Fruit fly (Drosophila melanogaster) whole organism, larva: ENCODE results near the gene cno.

Source experiments
- noc ChIP-seq: fragments of 200-800 bp; sonication (Bioruptor generic); optimal IDR thresholded peaks from 3 replicates; lab custom pipeline; 2019; ENCODE audit warnings: missing biosample characterization, mild to moderate bottlenecking, missing genetic modification characterization, moderate library complexity

Gene cno

dm6 chr3R:5240721-5241120 lies 23.5 kb upstream of the cno start, which contains the start of gene CG33293:
Gene CG33293, minus strand, starts transcription at chr3R:5240735.
- TF ChIP-seq noc (tag; lab: Kevin White, UChicago), result no peak

DNA sequence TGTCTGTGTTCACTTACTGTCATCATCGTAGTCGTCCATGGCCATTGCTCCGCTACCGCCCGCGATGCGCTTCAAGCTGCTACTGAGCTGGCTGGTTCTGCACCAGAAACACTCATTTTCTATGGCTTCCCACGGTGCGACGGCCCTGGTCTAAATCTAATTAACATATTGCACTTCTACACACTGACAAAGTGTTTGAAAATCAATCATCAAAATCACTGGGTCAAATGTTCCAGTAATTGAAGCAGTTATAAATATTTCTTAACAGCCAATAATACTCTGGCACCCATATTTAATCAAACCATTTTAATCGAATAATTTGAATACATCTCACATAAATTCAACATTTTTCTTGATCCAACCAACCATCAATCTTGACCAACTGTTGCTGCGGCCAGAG lies 20.0 kb upstream of the cno start, which contains the start of gene rtp:
TSS of gene rtp (minus strand) at position 101 of the 400 bp plus-strand sequence.
- no peak for TF ChIP-seq noc (tag; lab: Kevin White, UChicago)

DNA sequence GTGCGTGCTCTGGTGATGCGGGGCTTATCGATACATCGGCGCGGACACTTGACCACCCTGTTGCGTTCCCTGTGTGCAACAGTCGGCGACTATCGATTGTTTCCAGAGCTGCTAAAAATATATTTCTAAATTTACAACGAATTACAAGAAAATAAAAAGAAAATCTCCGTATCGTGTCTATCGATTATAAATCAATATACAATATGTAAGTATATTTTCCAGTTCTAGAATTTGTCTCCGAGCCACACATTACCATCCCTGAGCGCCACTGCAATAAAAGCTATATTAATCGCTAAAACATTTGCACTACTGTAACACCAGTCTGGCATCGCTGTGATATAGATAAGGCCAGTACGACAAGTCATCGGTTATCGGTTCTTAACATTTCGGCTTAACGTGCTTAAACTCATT lies 14.9 kb upstream of the cno start, which contains the start of the genes Kat60 and Mms19:
TSS of gene Kat60 (minus strand) at position 13 of the 411 bp plus-strand sequence.
TSS of gene Mms19 (plus strand) at position 347 of the 411 bp plus-strand sequence.
- peak; percentile 55 for TF ChIP-seq noc (tag; lab: Kevin White, UChicago)

dm6 chr3R:5231383-5232196 lies 14.3 kb upstream of the cno start:
- no peak for TF ChIP-seq noc (tag; lab: Kevin White, UChicago)

dm6 chr3R:5229458-5229857 lies 12.2 kb upstream of the cno start:
- no peak for TF ChIP-seq noc (tag; lab: Kevin White, UChicago)

DNA sequence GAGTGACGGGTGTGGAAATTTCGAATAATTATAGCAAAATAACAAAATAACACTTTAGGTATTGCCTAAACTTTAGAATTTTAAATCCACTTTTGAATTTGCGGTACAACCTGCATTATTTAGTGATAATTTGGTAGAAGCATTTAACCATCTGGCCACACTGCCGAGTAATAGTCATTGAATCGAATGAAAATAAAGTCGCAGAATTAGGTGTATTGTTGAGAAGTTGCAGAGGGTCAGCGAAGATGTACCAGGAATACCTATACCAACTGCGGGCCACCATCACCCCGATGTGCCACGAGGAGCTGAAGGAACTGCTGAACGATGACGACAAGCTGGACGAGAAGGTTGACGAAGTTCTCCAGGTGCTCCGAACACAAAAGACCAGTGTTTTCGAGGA lies 8.8 kb upstream of the cno start, which contains the start of gene Vps37B:
TSS of gene Vps37B (plus strand) at position 134 of the 400 bp plus-strand sequence.
- no peak for TF ChIP-seq noc (tag; lab: Kevin White, UChicago)

DNA sequence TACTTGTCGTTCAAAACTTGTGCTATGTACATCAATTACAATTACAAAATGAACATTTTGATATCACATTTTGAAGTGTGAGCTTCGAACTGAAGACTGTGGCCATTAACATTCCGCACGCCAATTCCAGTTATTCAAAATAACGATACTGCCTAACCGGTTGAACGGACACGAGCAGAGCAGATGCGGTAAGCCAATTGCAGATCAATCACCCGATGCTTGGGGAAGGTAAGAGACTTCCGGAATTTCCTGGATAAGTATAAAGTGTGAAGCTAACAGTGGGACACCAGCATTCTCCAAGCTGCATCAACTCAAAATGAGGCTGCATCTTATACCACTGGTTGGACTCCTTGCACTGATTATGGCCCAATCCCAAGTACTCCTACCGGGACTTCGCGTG lies 6.6 kb upstream of the cno start, which contains the start of gene CG14664:
TSS of gene CG14664 (plus strand) at position 301 of the 400 bp plus-strand sequence.
- no peak for TF ChIP-seq noc (tag; lab: Kevin White, UChicago)

- no peak for TF ChIP-seq noc (tag; lab: Kevin White, UChicago)
Measured at dm6 chr3R:5223135-5223534, 5.9 kb upstream of the cno start, which contains the start of gene CG2604. Gene CG2604, minus strand, starts transcription at chr3R:5223365.

dm6 chr3R:5219466-5219865 lies 2.2 kb upstream of the cno start, which contains the start of the genes Prosbeta2R2 and CG1116:
Gene Prosbeta2R2, minus strand, starts transcription at chr3R:5219528.
Gene CG1116, plus strand, starts transcription at chr3R:5219657.
- TF ChIP-seq noc (tag; lab: Kevin White, UChicago), result no peak

dm6 chr3R:5216308-5216765 lies 919 bp downstream of the cno start:
- no peak for TF ChIP-seq noc (tag; lab: Kevin White, UChicago)

DNA sequence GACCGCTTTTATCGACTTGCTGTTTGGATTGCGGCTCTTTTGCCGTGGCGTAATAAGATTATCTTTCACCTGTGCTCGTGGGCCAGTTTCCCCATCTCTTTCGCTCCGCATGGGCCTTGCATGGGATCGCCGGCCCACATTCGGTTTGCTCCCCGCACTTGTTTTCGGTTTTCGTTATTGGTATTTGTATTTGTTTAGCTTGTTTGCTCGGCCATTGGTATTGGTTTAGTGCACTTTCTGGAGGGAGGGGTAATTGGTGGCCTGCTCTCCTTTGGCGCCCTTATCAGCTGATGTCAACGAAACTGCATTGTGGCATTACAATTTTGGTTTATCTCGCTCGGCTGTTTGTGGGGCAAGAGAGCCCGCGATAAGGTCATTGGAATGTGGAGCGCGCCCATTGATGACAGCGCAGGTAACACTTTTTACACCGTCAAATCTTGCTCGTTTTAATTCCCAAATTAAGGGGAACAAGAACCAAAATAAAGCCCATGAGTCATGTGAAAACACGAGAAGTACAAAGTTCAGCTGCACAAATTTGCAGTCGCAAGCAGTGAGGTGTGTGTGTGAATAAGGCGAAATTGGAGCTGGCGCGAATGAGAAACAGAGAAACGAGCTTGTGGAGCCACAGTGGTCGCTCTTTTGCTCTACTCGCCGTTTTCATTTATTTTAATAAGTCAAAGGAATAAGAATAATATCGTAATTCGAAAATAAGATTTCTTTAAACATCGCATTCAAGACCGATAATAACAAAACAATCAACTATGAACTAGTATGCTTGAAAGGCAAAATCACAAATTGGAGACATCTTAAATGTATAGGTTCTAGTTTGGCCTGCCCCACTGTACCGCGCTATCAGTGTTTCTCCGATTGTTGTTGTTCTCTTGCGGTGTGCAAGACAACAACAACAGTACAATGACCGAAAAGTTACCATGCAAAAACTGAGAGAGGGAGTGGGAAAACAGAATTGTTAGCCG lies 1.6 kb downstream of the cno start:
- peak; percentile 25 for TF ChIP-seq noc (tag; lab: Kevin White, UChicago)

dm6 chr3R:5214162-5214916 lies 2.9 kb downstream of the cno start:
- no peak for TF ChIP-seq noc (tag; lab: Kevin White, UChicago)

dm6 chr3R:5213309-5213708 lies 3.9 kb downstream of the cno start:
- no peak for TF ChIP-seq noc (tag; lab: Kevin White, UChicago)

dm6 chr3R:5212759-5213053 lies 4.5 kb downstream of the cno start:
- TF ChIP-seq noc (tag; lab: Kevin White, UChicago), result no peak
